Fruit fly (Drosophila melanogaster) whole organism: ENCODE measurements around the gene hop.

ENCODE experiments used
- CG8478 ChIP-seq: fragments of >200 bp; optimal IDR thresholded peaks from 2 replicates; lab custom pipeline; 2018; ENCODE audit warnings: inconsistent platforms
- pan ChIP-seq: fragments of >200 bp; optimal IDR thresholded peaks from 2 replicates; lab custom pipeline; 2017
- psq ChIP-seq: fragments of >200 bp; optimal IDR thresholded peaks from 2 replicates; lab custom pipeline; 2017
- usp ChIP-seq: fragments of >200 bp; optimal IDR thresholded peaks from 2 replicates; lab custom pipeline; 2017; ENCODE audit warnings: missing biosample characterization, missing genetic modification characterization, mixed read lengths

DNA sequence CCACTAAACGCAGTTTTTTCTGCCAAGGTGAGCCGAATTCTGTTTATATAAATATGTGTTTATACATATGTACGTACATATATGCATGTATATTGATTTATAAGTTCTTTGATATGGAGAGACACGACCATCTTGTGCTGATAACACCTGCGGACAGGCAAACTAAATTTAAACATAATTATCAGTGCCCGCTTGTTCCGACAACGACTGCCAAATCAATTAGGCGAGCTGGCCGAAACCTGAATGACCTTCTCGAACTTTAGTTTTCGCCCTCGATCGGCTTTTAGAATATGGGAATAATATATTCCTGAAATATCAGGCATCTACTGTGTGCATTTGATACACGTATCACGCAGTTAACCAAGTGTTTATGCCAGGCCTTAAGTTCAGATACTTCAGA is 25.1 kb downstream of the hop start:
- TF ChIP-seq CG8478 (lab: Kevin White, UChicago) (no peak), usp (GFP tag; lab: Kevin White, UChicago) (no peak), pan (lab: Kevin White, UChicago) (no peak), psq (no peak)
